Fruit fly (Drosophila melanogaster) whole organism, embryonic: ENCODE measurements around the gene CG42324.
A peak's percentile ranks its signal among the peaks of the same experiment; 100 is the strongest.

Experiments
- Bgb ChIP-seq: fragments of 200-800 bp; sonication (Bioruptor generic); IDR thresholded peaks from 2 replicates; pipeline ENCODE4 v1.3.6; 2022; ENCODE audit warnings: missing biosample characterization, missing genetic modification characterization; ENCODE audit not compliant: partially characterized antibody
- CG10267 ChIP-seq: fragments of 200-800 bp; sonication (Bioruptor generic); optimal IDR thresholded peaks from 2 replicates; lab custom pipeline; 2018; ENCODE audit warnings: missing biosample characterization, mild to moderate bottlenecking, missing genetic modification characterization, moderate library complexity
- CG10274 ChIP-seq: fragments of 200-800 bp; sonication (Bioruptor generic); optimal IDR thresholded peaks from 3 replicates; lab custom pipeline; 2017; ENCODE audit warnings: missing biosample characterization, mild to moderate bottlenecking, missing genetic modification characterization
- CG11456 ChIP-seq: fragments of 200-800 bp; sonication (Bioruptor generic); IDR thresholded peaks from 3 replicates; pipeline ENCODE4 v1.3.6; 2022; ENCODE audit warnings: missing biosample characterization, missing genetic modification characterization
- CG12155 ChIP-seq: fragments of 200-800 bp; sonication (Bioruptor generic); optimal IDR thresholded peaks from 3 replicates; lab custom pipeline; 2016; ENCODE audit warnings: missing biosample characterization, missing genetic modification characterization
- CG12219 ChIP-seq: fragments of 200-800 bp; sonication (Bioruptor generic); optimal IDR thresholded peaks from 3 replicates; lab custom pipeline; 2018; ENCODE audit warnings: missing biosample characterization, mild to moderate bottlenecking, missing genetic modification characterization
- CG12236 ChIP-seq: fragments of 200-800 bp; sonication (Bioruptor generic); optimal IDR thresholded peaks from 2 replicates; lab custom pipeline; 2016; ENCODE audit warnings: missing biosample characterization, missing genetic modification characterization
- CG12769 ChIP-seq: fragments of 200-800 bp; sonication (Bioruptor generic); optimal IDR thresholded peaks from 2 replicates; lab custom pipeline; 2019; ENCODE audit warnings: missing biosample characterization, mild to moderate bottlenecking, missing genetic modification characterization, moderate library complexity
- CG13287 ChIP-seq: fragments of 200-800 bp; sonication (Bioruptor generic); IDR thresholded peaks from 2 replicates; pipeline ENCODE4 v1.3.6; 2022; ENCODE audit warnings: missing biosample characterization, missing genetic modification characterization; ENCODE audit not compliant: partially characterized antibody
- CG1602 ChIP-seq: fragments of 200-800 bp; sonication (Bioruptor generic); optimal IDR thresholded peaks from 3 replicates; lab custom pipeline; 2016; ENCODE audit warnings: missing biosample characterization, missing genetic modification characterization
- CG16815 ChIP-seq: fragments of 200-800 bp; sonication (Bioruptor generic); optimal IDR thresholded peaks from 3 replicates; lab custom pipeline; 2017; ENCODE audit warnings: missing biosample characterization, mild to moderate bottlenecking, missing genetic modification characterization
- CG17186 ChIP-seq: fragments of 200-800 bp; sonication (Bioruptor generic); optimal IDR thresholded peaks from 3 replicates; lab custom pipeline; 2017; ENCODE audit warnings: missing biosample characterization, missing genetic modification reagents, missing genetic modification characterization
- CG18599 ChIP-seq: fragments of 200-800 bp; sonication (Bioruptor generic); optimal IDR thresholded peaks from 3 replicates; lab custom pipeline; 2017; ENCODE audit warnings: missing biosample characterization, missing genetic modification characterization, mild to moderate bottlenecking, moderate library complexity, missing genetic modification reagents
- CG2199 ChIP-seq: fragments of 200-800 bp; sonication (Bioruptor generic); IDR thresholded peaks from 3 replicates; pipeline ENCODE4 v1.3.6; 2022; ENCODE audit warnings: missing biosample characterization, missing genetic modification characterization
- CG3163 ChIP-seq: fragments of 200-800 bp; sonication (Bioruptor generic); optimal IDR thresholded peaks from 3 replicates; lab custom pipeline; 2016; ENCODE audit warnings: missing biosample characterization, missing genetic modification characterization
- CG3281 ChIP-seq: fragments of 200-800 bp; sonication (Bioruptor generic); optimal IDR thresholded peaks from 3 replicates; lab custom pipeline; 2017; ENCODE audit warnings: missing biosample characterization, mild to moderate bottlenecking, missing genetic modification characterization
- CG33213 ChIP-seq: fragments of 200-800 bp; sonication (Bioruptor generic); optimal IDR thresholded peaks from 3 replicates; lab custom pipeline; 2016; ENCODE audit warnings: missing biosample characterization, missing genetic modification characterization
- CG34224 ChIP-seq: fragments of 200-800 bp; sonication (Bioruptor generic); IDR thresholded peaks from 3 replicates; pipeline ENCODE4 v1.3.6; 2022; ENCODE audit warnings: missing biosample characterization, missing genetic modification characterization; ENCODE audit not compliant: partially characterized antibody
- CG4360 ChIP-seq: fragments of 200-800 bp; sonication (Bioruptor generic); IDR thresholded peaks from 2 replicates; pipeline ENCODE4 v1.3.6; 2022; ENCODE audit warnings: missing biosample characterization, missing genetic modification characterization
- CG43689 ChIP-seq: fragments of 200-800 bp; sonication (Bioruptor generic); IDR thresholded peaks from 2 replicates; pipeline ENCODE4 v1.3.6; 2022; ENCODE audit warnings: missing biosample characterization, missing genetic modification characterization
- CG6175 ChIP-seq: fragments of 200-800 bp; sonication (Bioruptor generic); IDR thresholded peaks from 3 replicates; pipeline ENCODE4 v1.3.6; 2022; ENCODE audit warnings: missing biosample characterization, missing genetic modification characterization
- CG6765 ChIP-seq: fragments of 200-800 bp; sonication (Bioruptor generic); optimal IDR thresholded peaks from 3 replicates; lab custom pipeline; 2017; ENCODE audit warnings: missing biosample characterization, mild to moderate bottlenecking, missing genetic modification characterization
- CG8290 ChIP-seq, 3 experiments: fragments of 200-800 bp; sonication (Bioruptor generic); optimal IDR thresholded peaks; 2 replicates each; lab custom pipeline; 2016 to 2019; ENCODE audit warnings: missing biosample characterization in 3 of 3, missing genetic modification characterization in 3 of 3, mild to moderate bottlenecking in 2 of 3, moderate library complexity in 1 of 3
- CG8765 ChIP-seq: fragments of 200-800 bp; sonication (Bioruptor generic); IDR thresholded peaks from 2 replicates; pipeline ENCODE4 v1.3.6; 2022; ENCODE audit warnings: missing biosample characterization, missing genetic modification characterization
- CG9876 ChIP-seq: fragments of 200-800 bp; sonication (Bioruptor generic); optimal IDR thresholded peaks from 2 replicates; lab custom pipeline; 2016; ENCODE audit warnings: missing biosample characterization, missing genetic modification characterization
- Dek ChIP-seq: fragments of 200-800 bp; sonication (Bioruptor generic); optimal IDR thresholded peaks from 3 replicates; lab custom pipeline; 2019; ENCODE audit warnings: missing biosample characterization, mild to moderate bottlenecking, missing genetic modification characterization, moderate library complexity
- Hand ChIP-seq: fragments of 200-800 bp; sonication (Bioruptor generic); optimal IDR thresholded peaks from 2 replicates; lab custom pipeline; 2017; ENCODE audit warnings: mild to moderate bottlenecking, missing biosample characterization, missing genetic modification reagents, missing genetic modification characterization
- Hsf ChIP-seq: fragments of 200-800 bp; sonication (Bioruptor generic); optimal IDR thresholded peaks from 3 replicates; lab custom pipeline; 2016; ENCODE audit warnings: missing biosample characterization, missing genetic modification characterization
- Jarid2 ChIP-seq: fragments of 200-800 bp; sonication (Bioruptor generic); optimal IDR thresholded peaks from 3 replicates; lab custom pipeline; 2017; ENCODE audit warnings: mild to moderate bottlenecking, missing biosample characterization, missing genetic modification reagents, missing genetic modification characterization
- Meics ChIP-seq: fragments of 200-800 bp; sonication (Bioruptor generic); optimal IDR thresholded peaks from 2 replicates; lab custom pipeline; 2017; ENCODE audit warnings: missing biosample characterization, mild to moderate bottlenecking, missing genetic modification characterization
- Xbp1 ChIP-seq: fragments of 200-800 bp; sonication (Bioruptor generic); optimal IDR thresholded peaks from 3 replicates; lab custom pipeline; 2016; ENCODE audit warnings: missing biosample characterization, mild to moderate bottlenecking, missing genetic modification characterization
- az2 ChIP-seq: fragments of 200-800 bp; sonication (Bioruptor generic); optimal IDR thresholded peaks from 3 replicates; lab custom pipeline; 2016; ENCODE audit warnings: missing biosample characterization, missing genetic modification characterization
- chif ChIP-seq, 2 experiments: fragments of 200-800 bp; sonication (Bioruptor generic); optimal IDR thresholded peaks; 3 replicates each; lab custom pipeline; 2016; ENCODE audit warnings: missing biosample characterization in 2 of 2, missing genetic modification characterization in 2 of 2
- cwo ChIP-seq: fragments of 200-800 bp; sonication (Bioruptor generic); optimal IDR thresholded peaks from 3 replicates; lab custom pipeline; 2017; ENCODE audit warnings: missing biosample characterization, missing genetic modification characterization, mild to moderate bottlenecking, moderate library complexity, missing genetic modification reagents
- danr ChIP-seq: fragments of 200-800 bp; sonication (Bioruptor generic); IDR thresholded peaks from 2 replicates; pipeline ENCODE4 v1.3.6; 2022; ENCODE audit warnings: missing biosample characterization, missing genetic modification characterization
- emc ChIP-seq: fragments of 200-800 bp; sonication (Bioruptor generic); optimal IDR thresholded peaks from 2 replicates; lab custom pipeline; 2016; ENCODE audit warnings: missing biosample characterization, missing genetic modification characterization
- eve ChIP-seq, 2 experiments: fragments of >200 bp; optimal IDR thresholded peaks; 2 replicates each; lab custom pipeline; 2017; ENCODE audit warnings: missing biosample characterization in 2 of 2, missing genetic modification characterization in 2 of 2
- fru ChIP-seq: fragments of >200 bp; optimal IDR thresholded peaks from 2 replicates; lab custom pipeline; 2017
- gem ChIP-seq: fragments of 200-800 bp; sonication (Bioruptor generic); optimal IDR thresholded peaks from 2 replicates; lab custom pipeline; 2019; ENCODE audit warnings: missing biosample characterization, mild to moderate bottlenecking, missing genetic modification characterization, moderate library complexity
- h ChIP-seq: fragments of >200 bp; optimal IDR thresholded peaks from 2 replicates; lab custom pipeline; 2017
- hbn ChIP-seq: fragments of 200-800 bp; sonication (Bioruptor generic); IDR thresholded peaks from 2 replicates; pipeline ENCODE4 v1.3.6; 2022; ENCODE audit warnings: missing biosample characterization, missing genetic modification characterization; ENCODE audit not compliant: partially characterized antibody
- otp ChIP-seq: fragments of 200-800 bp; sonication (Bioruptor generic); IDR thresholded peaks from 3 replicates; pipeline ENCODE4, ENCODE4 v1.3.6; 2022; ENCODE audit warnings: missing biosample characterization, missing genetic modification characterization
- p53 ChIP-seq: fragments of 200-800 bp; sonication (Bioruptor generic); optimal IDR thresholded peaks from 2 replicates; lab custom pipeline; 2016; ENCODE audit warnings: missing biosample characterization, missing genetic modification characterization
- pan ChIP-seq, 4 experiments: fragments of >200 bp in 3 of 4; fragments of 200-800 bp in 1 of 4; sonication (Bioruptor generic) in 1 of 4; optimal IDR thresholded peaks in 3 of 4; IDR thresholded peaks in 1 of 4; 2 replicates each; pipeline versions ENCODE4 v1.3.6 to Lab custom; 2017 to 2022; ENCODE audit warnings: missing biosample characterization in 2 of 4, missing genetic modification characterization in 2 of 4, mixed read lengths in 1 of 4
- pb ChIP-seq: fragments of 200-800 bp; sonication (Bioruptor generic); optimal IDR thresholded peaks from 3 replicates; lab custom pipeline; 2016; ENCODE audit warnings: missing biosample characterization, missing genetic modification characterization
- pros ChIP-seq: fragments of 200-800 bp; sonication (Bioruptor generic); optimal IDR thresholded peaks from 3 replicates; lab custom pipeline; 2019; ENCODE audit warnings: missing biosample characterization, mild to moderate bottlenecking, missing genetic modification characterization, moderate library complexity
- slp2 ChIP-seq: fragments of 200-800 bp; sonication (Bioruptor generic); optimal IDR thresholded peaks from 2 replicates; lab custom pipeline; 2016; ENCODE audit warnings: missing biosample characterization, missing genetic modification characterization
- tin ChIP-seq: fragments of 200-800 bp; sonication (Bioruptor generic); optimal IDR thresholded peaks from 3 replicates; lab custom pipeline; 2016; ENCODE audit warnings: missing biosample characterization, missing genetic modification characterization
- trh ChIP-seq: fragments of 200-800 bp; sonication (Bioruptor generic); optimal IDR thresholded peaks from 2 replicates; lab custom pipeline; 2016; ENCODE audit warnings: missing biosample characterization, missing genetic modification characterization
- vvl ChIP-seq: fragments of 200-800 bp; sonication (Bioruptor generic); IDR thresholded peaks from 2 replicates; pipeline ENCODE4 v1.3.6; 2022; ENCODE audit warnings: missing biosample characterization, missing genetic modification characterization
- yki ChIP-seq: fragments of >200 bp; optimal IDR thresholded peaks from 3 replicates; lab custom pipeline; 2018

CG42324 gene

dm6 chr3L:3517894-3518293 is 45.6 kb downstream of the CG42324 start (continued):
- no peak for TF ChIP-seq pros
- peak; percentile 68 for TF ChIP-seq p53
- peak; percentile 91 for TF ChIP-seq CG43689 (GFP tag; lab: Robert Waterston, UW)
- TF ChIP-seq Meics (GFP tag; lab: Kevin White, UChicago): peak; percentile 85
- peak; percentile 82 for TF ChIP-seq CG1602
- TF ChIP-seq vvl (GFP tag; lab: Robert Waterston, UW): peak; percentile 96
- peak; percentile 92 for TF ChIP-seq CG18599
- TF ChIP-seq CG9876: peak; percentile 81
- TF ChIP-seq CG6765: peak; percentile 67
- peak; percentile 87 for TF ChIP-seq CG3281 (GFP tag; lab: Kevin White, UChicago)
- peak; percentile 95 for TF ChIP-seq CG6175 (GFP tag; lab: Robert Waterston, UW)
- peak; percentile 95 for TF ChIP-seq otp (GFP tag; lab: Robert Waterston, UW)
- TF ChIP-seq CG11456 (GFP tag; lab: Robert Waterston, UW): peak; percentile 96
- peak in 1 of 2 experiments; percentile 95 for TF ChIP-seq eve (GFP tag; optimal IDR thresholded peaks at IDR 0.05; lab: Kevin White, UChicago)
- TF ChIP-seq az2: peak; percentile 91
- no peak for TF ChIP-seq h (lab: Kevin White, UChicago)
- TF ChIP-seq trh (GFP tag; lab: Kevin White, UChicago): peak; percentile 52
- TF ChIP-seq Jarid2 (GFP tag; lab: Kevin White, UChicago): peak; percentile 47
- TF ChIP-seq CG4360: peak; percentile 72; the same call in 1 of the 2 replicates
- TF ChIP-seq Hsf (GFP tag; lab: Kevin White, UChicago): peak; percentile 89
- peak; percentile 84 for TF ChIP-seq CG12219 (GFP tag; lab: Kevin White, UChicago)
- no peak for TF ChIP-seq yki (lab: Kevin White, UChicago)
- peak; percentile 68 for TF ChIP-seq pb
- TF ChIP-seq emc: peak; percentile 77
- peak; percentile 96 for TF ChIP-seq CG2199 (GFP tag; lab: Robert Waterston, UW)
- TF ChIP-seq fru (lab: Kevin White, UChicago): no peak
- peak; percentile 82 for TF ChIP-seq cwo (GFP tag; lab: Kevin White, UChicago)
- no peak for TF ChIP-seq hbn (GFP tag; lab: Robert Waterston, UW)
- peak; percentile 72 for TF ChIP-seq CG10267
- TF ChIP-seq CG12236 (GFP tag; lab: Kevin White, UChicago): peak; percentile 82
- no peak for TF ChIP-seq pan (optimal IDR thresholded peaks at IDR 0.05; lab: Kevin White, UChicago)
- peak in 1 of 2 experiments; percentile 95 for TF ChIP-seq pan (GFP tag; optimal IDR thresholded peaks at IDR 0.05 in 1 of 2, IDR thresholded peaks at IDR 0.05 in 1 of 2)
- TF ChIP-seq CG33213: peak; percentile 82
- peak; percentile 69 for TF ChIP-seq danr (GFP tag; lab: Robert Waterston, UW)
- TF ChIP-seq gem (tag; lab: Kevin White, UChicago): peak; percentile 91
- peak; percentile 69 for TF ChIP-seq Hand (GFP tag; lab: Kevin White, UChicago)
- no peak for TF ChIP-seq Bgb
- peak; percentile 94 for TF ChIP-seq CG12769
- TF ChIP-seq Dek (tag; lab: Kevin White, UChicago): peak; percentile 88
- TF ChIP-seq tin: peak; percentile 88
- peak; percentile 72 for TF ChIP-seq CG8765 (GFP tag; lab: Robert Waterston, UW)
- peak; percentile 71 for TF ChIP-seq CG10274
- no peak for TF ChIP-seq CG34224
- TF ChIP-seq CG8290 (GFP tag; optimal IDR thresholded peaks at IDR 0.05; lab: Kevin White, UChicago): peak; percentile 31
- peak in 1 of 2 experiments; percentile 91 for TF ChIP-seq CG8290 (tag; optimal IDR thresholded peaks at IDR 0.05; lab: Kevin White, UChicago)
- peak; percentile 85 for TF ChIP-seq slp2
- TF ChIP-seq CG13287 (GFP tag; lab: Robert Waterston, UW): no peak
- TF ChIP-seq chif (GFP tag; optimal IDR thresholded peaks at IDR 0.05; lab: Kevin White, UChicago): peak; percentile 88 to 92
- TF ChIP-seq CG12155 (GFP tag; lab: Kevin White, UChicago): peak; percentile 83
- TF ChIP-seq CG3163 (GFP tag; lab: Kevin White, UChicago): peak; percentile 72
- peak; percentile 8 for TF ChIP-seq CG17186 (GFP tag; lab: Kevin White, UChicago)
- peak; percentile 76 for TF ChIP-seq CG16815
- TF ChIP-seq Xbp1 (GFP tag; lab: Kevin White, UChicago): peak; percentile 92
